Fruit fly (Drosophila melanogaster) Kc167 (cell line): ENCODE results near the gene Ir67c.

Source experiments
- Myc ChIP-seq: fragments of >200 bp; optimal IDR thresholded peaks from 2 replicates; lab custom pipeline; 2017; ENCODE audit warnings: missing external identifiers
- h ChIP-seq: fragments of >200 bp; optimal IDR thresholded peaks from 3 replicates; lab custom pipeline; 2018; ENCODE audit warnings: missing external identifiers
- insv ChIP-seq: fragments of >200 bp; optimal IDR thresholded peaks from 3 replicates; lab custom pipeline; 2018; ENCODE audit warnings: missing external identifiers
- psq ChIP-seq: fragments of >200 bp; optimal IDR thresholded peaks from 2 replicates; lab custom pipeline; 2017; ENCODE audit warnings: missing external identifiers
- ttk ChIP-seq: sonication (Bioruptor generic); optimal IDR thresholded peaks from 2 replicates; lab custom pipeline; 2017; ENCODE audit warnings: missing external identifiers

DNA sequence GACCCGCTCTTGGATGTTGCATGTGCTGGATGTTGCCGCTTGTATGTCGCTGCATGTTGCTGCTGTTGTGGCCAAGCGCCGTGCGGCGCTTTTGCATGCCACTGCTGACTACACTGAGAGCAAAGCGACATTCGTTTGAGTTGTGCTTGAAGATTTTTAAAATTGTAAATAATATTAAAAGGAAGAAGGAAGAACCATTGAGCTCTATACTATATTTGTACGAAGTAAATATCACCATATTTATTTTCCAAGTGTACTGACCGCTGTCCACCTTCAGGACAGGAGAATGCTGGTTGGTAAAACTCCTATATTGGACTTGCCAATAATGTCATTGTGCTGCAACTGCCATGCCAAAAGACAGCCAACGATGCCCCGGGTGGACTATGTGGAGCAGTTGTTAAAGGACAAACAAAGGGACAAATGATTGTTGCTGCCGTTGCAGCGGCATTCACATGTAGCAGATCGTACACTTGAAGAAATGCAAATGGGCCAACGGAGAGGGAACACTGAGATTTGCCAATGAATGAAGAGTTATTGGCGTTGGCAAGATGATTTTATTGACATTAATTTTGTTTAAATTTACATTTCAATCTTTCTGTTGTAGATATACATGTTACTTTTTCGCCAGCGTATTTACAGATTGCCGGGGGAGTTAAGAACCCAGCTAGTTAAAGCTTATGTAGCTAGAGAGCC lies 46.5 kb downstream of the Ir67c start:
- TF ChIP-seq psq (no peak), h (no peak), Myc (lab: Kevin White, UChicago) (no peak), ttk (lab: Kevin White, UChicago) (no peak), insv (lab: Kevin White, UChicago) (no peak)
